Fruit fly (Drosophila melanogaster) whole organism, embryonic: ENCODE data around the gene Gale.

Source experiments
- CG10209 ChIP-seq: fragments of 200-800 bp; sonication (Bioruptor generic); optimal IDR thresholded peaks from 3 replicates; lab custom pipeline; 2017; ENCODE audit warnings: missing biosample characterization, mild to moderate bottlenecking, missing genetic modification characterization, missing genetic modification reagents
- CG10267 ChIP-seq: fragments of 200-800 bp; sonication (Bioruptor generic); optimal IDR thresholded peaks from 2 replicates; lab custom pipeline; 2018; ENCODE audit warnings: missing biosample characterization, mild to moderate bottlenecking, missing genetic modification characterization, moderate library complexity
- CG10654 ChIP-seq: fragments of 200-800 bp; sonication (Bioruptor generic); optimal IDR thresholded peaks from 2 replicates; lab custom pipeline; 2016; ENCODE audit warnings: missing biosample characterization, missing genetic modification characterization
- CG11398 ChIP-seq: fragments of 200-800 bp; sonication (Bioruptor generic); optimal IDR thresholded peaks from 2 replicates; lab custom pipeline; 2016; ENCODE audit warnings: missing biosample characterization, missing genetic modification characterization
- CG11560 ChIP-seq: fragments of 200-800 bp; sonication (Bioruptor generic); IDR thresholded peaks from 3 replicates; pipeline ENCODE4 v1.3.6; 2022; ENCODE audit warnings: missing biosample characterization, missing genetic modification characterization
- CG11695 ChIP-seq: fragments of 200-800 bp; sonication (Bioruptor generic); IDR thresholded peaks from 3 replicates; pipeline ENCODE4 v1.3.6; 2022; ENCODE audit warnings: missing biosample characterization, missing genetic modification characterization
- CG15011 ChIP-seq: fragments of 200-800 bp; sonication (Bioruptor generic); optimal IDR thresholded peaks from 3 replicates; lab custom pipeline; 2018; ENCODE audit warnings: missing biosample characterization, mild to moderate bottlenecking, missing genetic modification characterization
- CG15479 ChIP-seq: fragments of 200-800 bp; sonication (Bioruptor generic); optimal IDR thresholded peaks from 3 replicates; lab custom pipeline; 2019; ENCODE audit warnings: missing biosample characterization, mild to moderate bottlenecking, missing genetic modification characterization, moderate library complexity
- CG17359 ChIP-seq: fragments of 200-800 bp; sonication (Bioruptor generic); optimal IDR thresholded peaks from 3 replicates; lab custom pipeline; 2018; ENCODE audit warnings: missing biosample characterization, mild to moderate bottlenecking, missing genetic modification characterization, moderate library complexity
- CG1792 ChIP-seq: fragments of 200-800 bp; sonication (Bioruptor generic); optimal IDR thresholded peaks from 2 replicates; lab custom pipeline; 2016; ENCODE audit warnings: missing biosample characterization, missing genetic modification characterization
- CG34376 ChIP-seq: fragments of 200-800 bp; sonication (Bioruptor generic); optimal IDR thresholded peaks from 2 replicates; lab custom pipeline; 2018; ENCODE audit warnings: missing biosample characterization, mild to moderate bottlenecking, missing genetic modification characterization
- CG3847 ChIP-seq: fragments of 200-800 bp; sonication (Bioruptor generic); IDR thresholded peaks from 2 replicates; pipeline ENCODE4 v1.3.6; 2022; ENCODE audit warnings: missing biosample characterization, missing genetic modification characterization
- CG3995 ChIP-seq: fragments of 200-800 bp; sonication (Bioruptor generic); optimal IDR thresholded peaks from 3 replicates; lab custom pipeline; 2016; ENCODE audit warnings: missing biosample characterization, missing genetic modification characterization
- CG4282 ChIP-seq: fragments of 200-800 bp; sonication (Bioruptor generic); optimal IDR thresholded peaks from 2 replicates; lab custom pipeline; 2016; ENCODE audit warnings: missing biosample characterization, missing genetic modification characterization
- CG4854 ChIP-seq: fragments of 200-800 bp; sonication (Bioruptor generic); optimal IDR thresholded peaks from 2 replicates; lab custom pipeline; 2016; ENCODE audit warnings: missing biosample characterization, missing genetic modification characterization, inconsistent platforms
- CG5180 ChIP-seq: fragments of 200-800 bp; sonication (Bioruptor generic); optimal IDR thresholded peaks from 3 replicates; lab custom pipeline; 2017; ENCODE audit warnings: missing biosample characterization, missing genetic modification characterization, mild to moderate bottlenecking, moderate library complexity, missing genetic modification reagents
- CG6765 ChIP-seq: fragments of 200-800 bp; sonication (Bioruptor generic); optimal IDR thresholded peaks from 3 replicates; lab custom pipeline; 2017; ENCODE audit warnings: missing biosample characterization, mild to moderate bottlenecking, missing genetic modification characterization
- CG6813 ChIP-seq: fragments of 200-800 bp; sonication (Bioruptor generic); optimal IDR thresholded peaks from 2 replicates; lab custom pipeline; 2017; ENCODE audit warnings: missing biosample characterization, missing genetic modification characterization, mild to moderate bottlenecking, moderate library complexity, missing genetic modification reagents
- CG9727 ChIP-seq: fragments of 200-800 bp; sonication (Bioruptor generic); optimal IDR thresholded peaks from 3 replicates; lab custom pipeline; 2017; ENCODE audit warnings: missing biosample characterization, mild to moderate bottlenecking, missing genetic modification characterization
- Dip3 ChIP-seq: fragments of 200-800 bp; sonication (Bioruptor generic); optimal IDR thresholded peaks from 3 replicates; lab custom pipeline; 2016; ENCODE audit warnings: missing biosample characterization, missing genetic modification characterization
- HLH4C ChIP-seq: fragments of 200-800 bp; sonication (Bioruptor generic); IDR thresholded peaks from 3 replicates; pipeline ENCODE4 v1.3.6; 2022; ENCODE audit warnings: missing biosample characterization, missing genetic modification characterization; ENCODE audit not compliant: partially characterized antibody
- HLH54F ChIP-seq: fragments of 200-800 bp; sonication (Bioruptor generic); optimal IDR thresholded peaks from 3 replicates; lab custom pipeline; 2016; ENCODE audit warnings: missing biosample characterization, missing genetic modification characterization
- Hmx ChIP-seq: fragments of 200-800 bp; sonication (Bioruptor generic); optimal IDR thresholded peaks from 2 replicates; lab custom pipeline; 2016; ENCODE audit warnings: missing biosample characterization, missing genetic modification characterization
- Hr39 ChIP-seq: fragments of >200 bp; optimal IDR thresholded peaks from 2 replicates; lab custom pipeline; 2017
- Hr78 ChIP-seq, 2 experiments: fragments of 200-800 bp in 1 of 2; fragments of >200 bp in 1 of 2; sonication (Bioruptor generic) in 1 of 2; optimal IDR thresholded peaks; 2 replicates each; lab custom pipeline; 2017 to 2019; ENCODE audit warnings: missing biosample characterization in 2 of 2, missing genetic modification characterization in 2 of 2, mild to moderate bottlenecking in 1 of 2, moderate library complexity in 1 of 2
- Lim3 ChIP-seq: fragments of 200-800 bp; sonication (Bioruptor generic); IDR thresholded peaks from 2 replicates; pipeline ENCODE4 v1.3.6; 2022; ENCODE audit warnings: missing biosample characterization, missing genetic modification characterization
- NC2α ChIP-seq: fragments of 200-800 bp; sonication (Bioruptor generic); optimal IDR thresholded peaks from 2 replicates; lab custom pipeline; 2016; ENCODE audit warnings: missing biosample characterization, missing genetic modification characterization
- Pdp1 ChIP-seq, 2 experiments: fragments of 200-800 bp; sonication (Bioruptor generic); optimal IDR thresholded peaks; 3 replicates each; lab custom pipeline; 2016; ENCODE audit warnings: missing biosample characterization in 2 of 2, missing genetic modification characterization in 2 of 2, mild to moderate bottlenecking in 1 of 2, moderate library complexity in 1 of 2
- Poxn ChIP-seq: fragments of 200-800 bp; sonication (Bioruptor generic); IDR thresholded peaks from 2 replicates; pipeline ENCODE4 v1.3.6; 2022; ENCODE audit warnings: missing biosample characterization, missing genetic modification characterization
- Usf ChIP-seq: fragments of 200-800 bp; sonication (Bioruptor generic); optimal IDR thresholded peaks from 2 replicates; lab custom pipeline; 2017; ENCODE audit warnings: missing genotype, missing biosample characterization, missing genetic modification characterization
- crc ChIP-seq: fragments of 200-800 bp; sonication (Bioruptor generic); optimal IDR thresholded peaks from 2 replicates; lab custom pipeline; 2016; ENCODE audit warnings: missing biosample characterization, missing genetic modification characterization
- danr ChIP-seq: fragments of 200-800 bp; sonication (Bioruptor generic); IDR thresholded peaks from 2 replicates; pipeline ENCODE4 v1.3.6; 2022; ENCODE audit warnings: missing biosample characterization, missing genetic modification characterization
- esg ChIP-seq: fragments of 200-800 bp; sonication (Bioruptor generic); conservative IDR thresholded peaks from 2 replicates; pipeline ENCODE4 v1.3.6; 2022; ENCODE audit warnings: missing biosample characterization, missing genetic modification characterization
- fd3F ChIP-seq: fragments of 200-800 bp; sonication (Bioruptor generic); optimal IDR thresholded peaks from 2 replicates; lab custom pipeline; 2018; ENCODE audit warnings: missing biosample characterization, mild to moderate bottlenecking, missing genetic modification characterization, moderate library complexity
- fd96Cb ChIP-seq: fragments of 200-800 bp; sonication (Bioruptor generic); optimal IDR thresholded peaks from 2 replicates; lab custom pipeline; 2018; ENCODE audit warnings: missing biosample characterization, mild to moderate bottlenecking, missing genetic modification characterization, moderate library complexity
- gro ChIP-seq: fragments of 200-800 bp; sonication (Bioruptor generic); optimal IDR thresholded peaks from 2 replicates; lab custom pipeline; 2016; ENCODE audit warnings: missing biosample characterization, missing genetic modification characterization
- hkb ChIP-seq, 2 experiments: fragments of 200-800 bp in 1 of 2; fragments of >200 bp in 1 of 2; sonication (Bioruptor generic) in 1 of 2; IDR thresholded peaks in 1 of 2; optimal IDR thresholded peaks in 1 of 2; 2 replicates each; pipeline versions ENCODE4 v1.3.6 to Lab custom; 2017 to 2022; ENCODE audit warnings: missing biosample characterization in 1 of 2, missing genetic modification characterization in 1 of 2
- ind ChIP-seq: fragments of 200-800 bp; sonication (Bioruptor generic); optimal IDR thresholded peaks from 3 replicates; lab custom pipeline; 2016; ENCODE audit warnings: missing biosample characterization, missing genetic modification characterization
- kay ChIP-seq: fragments of 200-800 bp; sonication (Bioruptor generic); optimal IDR thresholded peaks from 2 replicates; lab custom pipeline; 2016; ENCODE audit warnings: missing biosample characterization, missing genetic modification characterization
- nerfin-2 ChIP-seq: fragments of 200-800 bp; sonication (Bioruptor generic); IDR thresholded peaks from 2 replicates; pipeline ENCODE4 v1.3.6; 2022; ENCODE audit warnings: missing biosample characterization, missing genetic modification characterization; ENCODE audit not compliant: partially characterized antibody
- otp ChIP-seq: fragments of 200-800 bp; sonication (Bioruptor generic); IDR thresholded peaks from 3 replicates; pipeline ENCODE4, ENCODE4 v1.3.6; 2022; ENCODE audit warnings: missing biosample characterization, missing genetic modification characterization
- so ChIP-seq: fragments of 200-800 bp; sonication (Bioruptor generic); IDR thresholded peaks from 3 replicates; pipeline ENCODE4 v1.3.6; 2022; ENCODE audit warnings: missing biosample characterization, missing genetic modification characterization
- ssp ChIP-seq: fragments of 200-800 bp; sonication (Bioruptor generic); IDR thresholded peaks from 2 replicates; pipeline ENCODE4 v1.3.6; 2022; ENCODE audit warnings: missing biosample characterization, missing genetic modification characterization
- stc ChIP-seq: fragments of 200-800 bp; sonication (Bioruptor generic); IDR thresholded peaks from 2 replicates; pipeline ENCODE4 v1.3.6; 2022; ENCODE audit warnings: missing biosample characterization, missing genetic modification characterization
- twi ChIP-seq: fragments of 200-800 bp; optimal IDR thresholded peaks from 2 replicates; lab custom pipeline; 2019; ENCODE audit warnings: missing biosample characterization, mild to moderate bottlenecking, missing genetic modification characterization, moderate library complexity
- usp ChIP-seq: fragments of >200 bp; optimal IDR thresholded peaks from 2 replicates; lab custom pipeline; 2017; ENCODE audit warnings: missing biosample characterization, missing genetic modification characterization
- vfl ChIP-seq: fragments of 200-800 bp; sonication (Bioruptor generic); optimal IDR thresholded peaks from 2 replicates; lab custom pipeline; 2016; ENCODE audit warnings: missing biosample characterization, missing genetic modification characterization
- wor ChIP-seq: fragments of 200-800 bp; sonication (Bioruptor generic); IDR thresholded peaks from 2 replicates; pipeline ENCODE4 v1.3.6; 2022; ENCODE audit warnings: missing biosample characterization, missing genetic modification characterization
- zen2 ChIP-seq: fragments of 200-800 bp; sonication (Bioruptor generic); IDR thresholded peaks from 3 replicates; pipeline ENCODE4 v1.3.6; 2022; ENCODE audit warnings: missing biosample characterization, missing genetic modification characterization; ENCODE audit not compliant: partially characterized antibody

The Gale gene

dm6 chr3L:629916-630663 lies 18.3 kb upstream of the Gale start (continued):
- TF ChIP-seq zen2 (GFP tag; lab: Robert Waterston, UW) (no peak), Hmx (GFP tag; lab: Kevin White, UChicago) (no peak), otp (GFP tag; lab: Robert Waterston, UW) (peak; percentile 49; the same call in 2 of the 3 replicates), fd96Cb (tag; lab: Kevin White, UChicago) (peak; percentile 7), gro (GFP tag; lab: Kevin White, UChicago) (no peak), wor (no peak), CG17359 (peak; percentile 62), ind (peak; percentile 59), crc (GFP tag; lab: Kevin White, UChicago) (no peak), CG6813 (GFP tag; lab: Kevin White, UChicago) (peak; percentile 23), Lim3 (GFP tag; lab: Robert Waterston, UW) (no peak), CG15011 (GFP tag; lab: Kevin White, UChicago) (no peak), CG10209 (GFP tag; lab: Kevin White, UChicago) (peak; percentile 20), CG11398 (GFP tag; lab: Kevin White, UChicago) (no peak), CG6765 (no peak), stc (GFP tag; lab: Robert Waterston, UW) (peak; percentile 57; the same call in 1 of the 2 replicates), usp (GFP tag; lab: Kevin White, UChicago) (no peak), CG3847 (GFP tag; lab: Robert Waterston, UW) (peak; percentile 40; the same call in 1 of the 2 replicates), twi (tag; lab: Kevin White, UChicago) (no peak), kay (GFP tag; lab: Kevin White, UChicago) (no peak), ssp (no peak; the same call in 1 of the 2 replicates), Dip3 (GFP tag; lab: Kevin White, UChicago) (peak; percentile 9), HLH4C (no peak), fd3F (GFP tag; lab: Kevin White, UChicago) (peak; percentile 13), HLH54F (GFP tag; lab: Kevin White, UChicago) (peak; percentile 15), esg (peak; percentile 32; the same call in 1 of the 2 replicates), CG4854 (GFP tag; lab: Kevin White, UChicago) (no peak), CG5180 (GFP tag; lab: Kevin White, UChicago) (peak; percentile 8), CG34376 (GFP tag; lab: Kevin White, UChicago) (peak; percentile 24), CG9727 (GFP tag; lab: Kevin White, UChicago) (no peak), Hr78 (GFP tag; optimal IDR thresholded peaks at IDR 0.05; lab: Kevin White, UChicago) (no peak), nerfin-2 (GFP tag; lab: Robert Waterston, UW) (no peak), CG11695 (GFP tag; lab: Robert Waterston, UW) (no peak), vfl (GFP tag; lab: Kevin White, UChicago) (peak; percentile 61), so (GFP tag; lab: Robert Waterston, UW) (0 out of 3 replicates have a peak, but pooled peaks have one; percentile 11), CG10654 (no peak), CG1792 (no peak), Poxn (no peak), CG4282 (no peak), CG15479 (GFP tag; lab: Kevin White, UChicago) (no peak), hkb (optimal IDR thresholded peaks at IDR 0.05; lab: Kevin White, UChicago) (no peak), hkb (GFP tag; IDR thresholded peaks at IDR 0.05; lab: Robert Waterston, UW) (peak; percentile 69), Hr39 (lab: Kevin White, UChicago) (no peak), CG11560 (tag; lab: Robert Waterston, UW) (no peak), CG10267 (peak; percentile 12), NC2α (no peak), Usf (GFP tag; lab: Kevin White, UChicago) (no peak), Pdp1 (GFP tag; optimal IDR thresholded peaks at IDR 0.05; lab: Kevin White, UChicago) (peak in 1 of 2 experiments; percentile 86), CG3995 (GFP tag; lab: Kevin White, UChicago) (no peak), danr (GFP tag; lab: Robert Waterston, UW) (no peak)
